Fruit fly (Drosophila melanogaster) whole organism, embryonic: ENCODE data around the gene Atg6.

ENCODE experiments used
- CG10267 ChIP-seq: fragments of 200-800 bp; sonication (Bioruptor generic); optimal IDR thresholded peaks from 2 replicates; lab custom pipeline; 2018; ENCODE audit warnings: missing biosample characterization, mild to moderate bottlenecking, missing genetic modification characterization, moderate library complexity
- CG10431 ChIP-seq: fragments of 200-800 bp; sonication (Bioruptor generic); optimal IDR thresholded peaks from 3 replicates; lab custom pipeline; 2018; ENCODE audit warnings: missing biosample characterization, mild to moderate bottlenecking, missing genetic modification characterization
- CG6683 ChIP-seq: fragments of 200-800 bp; sonication (Bioruptor generic); optimal IDR thresholded peaks from 2 replicates; lab custom pipeline; 2017; ENCODE audit warnings: missing biosample characterization, mild to moderate bottlenecking, missing genetic modification characterization, missing genetic modification reagents
- CTCF ChIP-seq: fragments of 200-800 bp; sonication (Bioruptor generic); optimal IDR thresholded peaks from 2 replicates; lab custom pipeline; 2017; ENCODE audit warnings: missing biosample characterization, mild to moderate bottlenecking, missing genetic modification characterization, moderate library complexity

dm6 chr3R:24090143-24090542 is 39.6 kb upstream of the Atg6 start:
- TF ChIP-seq CG10431 (GFP tag; lab: Kevin White, UChicago) (no peak), CG10267 (tag; lab: Kevin White, UChicago) (no peak), CG6683 (GFP tag; lab: Kevin White, UChicago) (no peak), CTCF (GFP tag; lab: Kevin White, UChicago) (no peak)
